Fruit fly (Drosophila melanogaster): ENCODE results near the gene Kr-h2.

- TF ChIP-seq usp (GFP tag; optimal IDR thresholded peaks at IDR 0.05) (no peak), psq (optimal IDR thresholded peaks at IDR 0.05) (no peak), EcR (GFP tag; optimal IDR thresholded peaks at IDR 0.05) (no peak)
Observed at dm6 chr2L:6092300-6092699, 21.5 kb downstream of the Kr-h2 start.

Data from whole organism.